Worm (Caenorhabditis elegans): ENCODE results near the gene F56D5.9.
A peak's percentile ranks its signal among the peaks of the same experiment; 100 is the strongest.

F56D5.9 gene

ce11 chrIV:9447209-9447608 is 24.9 kb upstream of the F56D5.9 start, which contains the start of gene hsp-12.6 (continued):
- no peak for TF ChIP-seq nhr-47 (tag; optimal IDR thresholded peaks at IDR 0.05)
- no peak for TF ChIP-seq ceh-8 (GFP tag; optimal IDR thresholded peaks at IDR 0.05)
- no peak for TF ChIP-seq jun-1 (tag; optimal IDR thresholded peaks at IDR 0.05)
- no peak for TF ChIP-seq unc-30 (tag; optimal IDR thresholded peaks at IDR 0.05)
- no peak for TF ChIP-seq ceh-63 (GFP tag; optimal IDR thresholded peaks at IDR 0.05)
- no peak for TF ChIP-seq nhr-85 (tag)
- TF ChIP-seq C04F5.9 (tag; optimal IDR thresholded peaks at IDR 0.05): no peak
- TF ChIP-seq ets-5 (GFP tag; IDR thresholded peaks at IDR 0.05): no peak
- TF ChIP-seq nhr-77 (tag; optimal IDR thresholded peaks at IDR 0.05): no peak
- TF ChIP-seq aha-1 (tag; optimal IDR thresholded peaks at IDR 0.05): no peak
- no peak for TF ChIP-seq sup-37 (GFP tag; optimal IDR thresholded peaks at IDR 0.05)
- TF ChIP-seq C16A3.4 (tag; optimal IDR thresholded peaks at IDR 0.05): no peak
- TF ChIP-seq nhr-90 (tag; optimal IDR thresholded peaks at IDR 0.05; ENCODE audit: poor library complexity): no peak
- no peak for TF ChIP-seq nhr-11 (tag; optimal IDR thresholded peaks at IDR 0.05)
- no peak for TF ChIP-seq sptf-1 (tag; optimal IDR thresholded peaks at IDR 0.05)
- no peak for TF ChIP-seq efl-1 (optimal IDR thresholded peaks at IDR 0.05)
- peak in 1 of 2 experiments; percentile 88 for TF ChIP-seq efl-1 (GFP tag; optimal IDR thresholded peaks at IDR 0.05 in 1 of 2)
- TF ChIP-seq blmp-1 (tag; optimal IDR thresholded peaks at IDR 0.05): no peak
- no peak for TF ChIP-seq isw-1 (GFP tag; IDR thresholded peaks at IDR 0.05)
- no peak for TF ChIP-seq fkh-4 (tag; optimal IDR thresholded peaks at IDR 0.05; ENCODE audit: borderline replicate concordance)
- TF ChIP-seq zip-4 (GFP tag; optimal IDR thresholded peaks at IDR 0.05): no peak
- TF ChIP-seq lin-39 (tag; optimal IDR thresholded peaks at IDR 0.05): no peak
- TF ChIP-seq fos-1 (tag; optimal IDR thresholded peaks at IDR 0.05): no peak
- no peak for TF ChIP-seq Y116A8C.19 (tag; optimal IDR thresholded peaks at IDR 0.05; ENCODE audit: borderline replicate concordance)
- TF ChIP-seq unc-86 (tag; optimal IDR thresholded peaks at IDR 0.05): no peak
- TF ChIP-seq ztf-11 (tag; optimal IDR thresholded peaks at IDR 0.05): no peak
- TF ChIP-seq fkh-8 (tag; optimal IDR thresholded peaks at IDR 0.05): no peak
- no peak for TF ChIP-seq F16B12.6 (tag; optimal IDR thresholded peaks at IDR 0.05)
- TF ChIP-seq egl-27 (tag; optimal IDR thresholded peaks at IDR 0.05): no peak
- no peak for TF ChIP-seq C34B4.2 (tag; optimal IDR thresholded peaks at IDR 0.05)
- no peak for TF ChIP-seq swsn-7 (tag; optimal IDR thresholded peaks at IDR 0.05)
- TF ChIP-seq fkh-10 (GFP tag; optimal IDR thresholded peaks at IDR 0.05): no peak
- TF ChIP-seq dsc-1 (tag; optimal IDR thresholded peaks at IDR 0.05): peak; percentile 63

ce11 chrIV:9445407-9445806 is 23.1 kb upstream of the F56D5.9 start, which contains the start of gene hsp-12.3:
TSS of gene hsp-12.3 (minus strand) at chrIV:9445507.
- TF ChIP-seq ceh-8 (GFP tag; optimal IDR thresholded peaks at IDR 0.05) (no peak), lin-14 (GFP tag; optimal IDR thresholded peaks at IDR 0.05) (no peak), fkh-10 (GFP tag; optimal IDR thresholded peaks at IDR 0.05) (no peak), pqm-1 (tag; optimal IDR thresholded peaks at IDR 0.05) (no peak), tlp-1 (tag; optimal IDR thresholded peaks at IDR 0.05) (no peak), nhr-28 (tag; optimal IDR thresholded peaks at IDR 0.05) (no peak), unc-98 (GFP tag; IDR thresholded peaks at IDR 0.05) (no peak), unc-86 (tag; optimal IDR thresholded peaks at IDR 0.05) (no peak), hlh-4 (tag; optimal IDR thresholded peaks at IDR 0.05) (no peak), ztf-11 (tag; optimal IDR thresholded peaks at IDR 0.05) (no peak), ama-1 (optimal IDR thresholded peaks at IDR 0.05) (no peak), dpl-1 (GFP tag; optimal IDR thresholded peaks at IDR 0.05) (no peak), hlh-17 (GFP tag; optimal IDR thresholded peaks at IDR 0.05; ENCODE audit: borderline replicate concordance) (no peak), ces-1 (GFP tag; optimal IDR thresholded peaks at IDR 0.05) (no peak), egl-13 (tag; optimal IDR thresholded peaks at IDR 0.05) (no peak), blmp-1 (tag; optimal IDR thresholded peaks at IDR 0.05) (no peak), egl-27 (tag; optimal IDR thresholded peaks at IDR 0.05) (no peak), ceh-90 (tag; optimal IDR thresholded peaks at IDR 0.05) (no peak), nhr-85 (tag) (no peak), ceh-82 (tag; optimal IDR thresholded peaks at IDR 0.05) (no peak)

Data from whole organism, L1 larva.